Worm (Caenorhabditis elegans): ENCODE measurements around the gene srg-53.

The srg-53 gene

DNA sequence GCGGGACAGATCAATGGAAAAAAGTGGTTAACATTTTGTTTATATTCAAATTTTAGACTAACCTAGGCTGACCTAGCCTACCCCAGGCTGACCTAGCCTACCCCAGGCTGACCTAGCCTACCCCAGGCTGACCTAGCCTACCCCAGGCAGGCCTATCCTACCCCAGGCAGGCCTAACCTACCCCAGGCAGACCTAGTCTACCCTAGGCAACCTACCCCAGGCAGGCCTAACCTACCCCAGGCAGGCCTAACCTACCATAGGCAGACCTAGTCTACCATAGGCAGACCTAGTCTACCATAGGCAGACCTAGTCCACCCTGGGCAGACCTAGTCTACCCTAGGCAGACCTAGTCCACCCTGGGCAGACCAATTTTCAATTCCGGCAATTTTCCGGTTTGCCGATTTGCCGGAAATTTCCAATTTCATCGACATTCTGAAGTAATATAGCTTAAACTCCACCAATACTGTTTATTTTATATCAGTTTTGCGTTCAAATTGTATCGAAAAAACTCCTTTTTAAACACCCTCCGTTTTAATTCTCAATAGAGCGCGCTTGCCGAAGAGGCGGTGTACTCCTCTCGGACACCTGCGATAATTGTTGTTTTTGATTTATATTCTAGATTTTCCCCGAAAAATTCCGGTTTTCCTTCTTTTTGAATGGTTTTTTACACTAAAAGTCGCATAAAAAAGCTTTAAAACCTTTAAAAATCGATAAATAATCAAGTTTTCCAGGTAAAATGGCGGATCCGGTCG is 25.1 kb downstream of the srg-53 start, which contains the start of gene trm-2A (continued):
- peak; percentile 89 for TF ChIP-seq aha-1 (tag)
- peak; percentile 43; the same call in 1 of the 2 replicates for TF ChIP-seq dmd-6 (GFP tag; IDR thresholded peaks at IDR 0.05)

ce11 chrV:908681-909080 is 29.4 kb downstream of the srg-53 start:
- 0 out of 2 replicates have a peak, but pooled peaks have one; percentile 4 for TF ChIP-seq nhr-42 (GFP tag; IDR thresholded peaks at IDR 0.05)
- no peak for TF ChIP-seq nhr-48 (tag; optimal IDR thresholded peaks at IDR 0.05)
- TF ChIP-seq madf-9 (GFP tag; conservative IDR thresholded peaks at IDR 0.05) = no peak
- no peak for TF ChIP-seq madf-5 (GFP tag; IDR thresholded peaks at IDR 0.05)
- TF ChIP-seq lin-39 (tag; optimal IDR thresholded peaks at IDR 0.05) = no peak
- TF ChIP-seq F37D6.2 (tag; optimal IDR thresholded peaks at IDR 0.05) = no peak
- no peak for TF ChIP-seq nhr-102 (tag; optimal IDR thresholded peaks at IDR 0.05)
- peak; percentile 88 for TF ChIP-seq set-16 (GFP tag; IDR thresholded peaks at IDR 0.05)
- TF ChIP-seq dpl-1 (GFP tag; optimal IDR thresholded peaks at IDR 0.05) = no peak
- TF ChIP-seq Y48G9A.11 (GFP tag; IDR thresholded peaks at IDR 0.05) = no peak
- TF ChIP-seq Y105C5A.15 (GFP tag; IDR thresholded peaks at IDR 0.05) = no peak
- TF ChIP-seq mdl-1 (tag; optimal IDR thresholded peaks at IDR 0.05) = no peak
- no peak for TF ChIP-seq unc-62 (GFP tag; optimal IDR thresholded peaks at IDR 0.05 in 1 of 2)
- no peak for TF ChIP-seq unc-62 (tag; optimal IDR thresholded peaks at IDR 0.05)

- no peak for TF ChIP-seq attf-4 (tag; optimal IDR thresholded peaks at IDR 0.05)
- peak; percentile 37 for TF ChIP-seq mes-2 (tag; optimal IDR thresholded peaks at IDR 0.05; ENCODE audit: poor library complexity, severe bottlenecking)
- TF ChIP-seq madf-9 (GFP tag; conservative IDR thresholded peaks at IDR 0.05) = no peak
- TF ChIP-seq nhr-237 (tag; optimal IDR thresholded peaks at IDR 0.05) = no peak
- no peak for TF ChIP-seq F26F4.8 (GFP tag; conservative IDR thresholded peaks at IDR 0.05)
- TF ChIP-seq spr-1 (tag; optimal IDR thresholded peaks at IDR 0.05) = no peak
- no peak for TF ChIP-seq tra-1 (GFP tag; IDR thresholded peaks at IDR 0.05)
- TF ChIP-seq Y5F2A.4 (GFP tag; optimal IDR thresholded peaks at IDR 0.05) = no peak
- no peak for TF ChIP-seq ZK546.5 (tag; optimal IDR thresholded peaks at IDR 0.05)
- TF ChIP-seq nhr-41 (GFP tag; IDR thresholded peaks at IDR 0.05) = no peak
- TF ChIP-seq T26A8.4 (GFP tag; IDR thresholded peaks at IDR 0.05) = no peak
- no peak for TF ChIP-seq cey-2 (tag; optimal IDR thresholded peaks at IDR 0.05; ENCODE audit: borderline replicate concordance, insufficient read depth)
- no peak for TF ChIP-seq zag-1 (tag; optimal IDR thresholded peaks at IDR 0.05)
- no peak for TF ChIP-seq ztf-7 (tag; optimal IDR thresholded peaks at IDR 0.05)
- no peak for TF ChIP-seq F10B5.3 (tag; optimal IDR thresholded peaks at IDR 0.05)
- TF ChIP-seq nhr-102 (tag; optimal IDR thresholded peaks at IDR 0.05) = peak; percentile 20
- no peak for TF ChIP-seq dmd-8 (GFP tag; IDR thresholded peaks at IDR 0.05)
- no peak for TF ChIP-seq zfp-2 (tag; optimal IDR thresholded peaks at IDR 0.05)
- TF ChIP-seq zip-2 (tag; optimal IDR thresholded peaks at IDR 0.05) = no peak
- no peak for TF ChIP-seq lir-3 (tag; optimal IDR thresholded peaks at IDR 0.05)
- TF ChIP-seq nhr-77 (tag; optimal IDR thresholded peaks at IDR 0.05) = peak; percentile 81
- no peak for TF ChIP-seq nhr-111 (GFP tag; optimal IDR thresholded peaks at IDR 0.05)
- TF ChIP-seq nhr-6 (tag; optimal IDR thresholded peaks at IDR 0.05) = no peak
- TF ChIP-seq T20F7.1 (GFP tag; optimal IDR thresholded peaks at IDR 0.05) = no peak
- TF ChIP-seq ceh-32 (tag; optimal IDR thresholded peaks at IDR 0.05; ENCODE audit: poor library complexity) = no peak
- TF ChIP-seq lin-38 (GFP tag; IDR thresholded peaks at IDR 0.05) = peak; percentile 49
- TF ChIP-seq lim-7 (GFP tag; IDR thresholded peaks at IDR 0.05) = no peak
- no peak for TF ChIP-seq ceh-62 (tag; optimal IDR thresholded peaks at IDR 0.05)
- TF ChIP-seq ceh-44 (GFP tag; IDR thresholded peaks at IDR 0.05) = no peak
- TF ChIP-seq gei-8 (GFP tag; optimal IDR thresholded peaks at IDR 0.05) = no peak
- no peak for TF ChIP-seq nhr-76 (tag; optimal IDR thresholded peaks at IDR 0.05)
- TF ChIP-seq dmd-9 (GFP tag; IDR thresholded peaks at IDR 0.05) = no peak
- no peak for TF ChIP-seq hif-1 (tag; optimal IDR thresholded peaks at IDR 0.05)
- TF ChIP-seq dve-1 (tag; optimal IDR thresholded peaks at IDR 0.05; ENCODE audit: insufficient read depth) = peak; percentile 67
Observed at ce11 chrV:910588-910987, 31.3 kb downstream of the srg-53 start.

All from whole organism, L4 larva.